Fruit fly (Drosophila melanogaster): ENCODE results near the gene Act79B.

Gene Act79B

DNA sequence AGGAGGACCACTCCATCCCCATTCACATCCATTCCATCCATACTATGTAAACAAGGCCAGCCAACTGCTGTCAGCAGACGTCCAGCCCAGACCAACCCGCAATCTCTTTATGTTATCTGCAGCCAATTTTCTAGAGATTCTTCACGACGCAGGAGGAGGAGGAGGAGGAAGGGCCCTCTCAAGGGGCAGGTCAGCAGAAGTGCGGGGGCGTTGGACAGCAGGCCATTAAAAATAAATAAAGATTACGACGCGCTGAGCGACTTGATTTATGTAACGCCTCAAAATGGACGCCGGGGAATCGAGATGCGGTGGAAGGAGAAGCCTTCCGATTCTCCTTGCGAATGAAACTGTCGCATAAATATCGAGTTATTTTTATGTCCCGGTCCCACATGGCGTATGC lies 5.2 kb upstream of the Act79B start:
- TF ChIP-seq psq (optimal IDR thresholded peaks at IDR 0.05) (no peak), pan (optimal IDR thresholded peaks at IDR 0.05) (no peak), Dll (optimal IDR thresholded peaks at IDR 0.05) (no peak), EcR (GFP tag; optimal IDR thresholded peaks at IDR 0.05) (no peak), usp (GFP tag; optimal IDR thresholded peaks at IDR 0.05) (no peak), CG8478 (optimal IDR thresholded peaks at IDR 0.05) (no peak)

DNA sequence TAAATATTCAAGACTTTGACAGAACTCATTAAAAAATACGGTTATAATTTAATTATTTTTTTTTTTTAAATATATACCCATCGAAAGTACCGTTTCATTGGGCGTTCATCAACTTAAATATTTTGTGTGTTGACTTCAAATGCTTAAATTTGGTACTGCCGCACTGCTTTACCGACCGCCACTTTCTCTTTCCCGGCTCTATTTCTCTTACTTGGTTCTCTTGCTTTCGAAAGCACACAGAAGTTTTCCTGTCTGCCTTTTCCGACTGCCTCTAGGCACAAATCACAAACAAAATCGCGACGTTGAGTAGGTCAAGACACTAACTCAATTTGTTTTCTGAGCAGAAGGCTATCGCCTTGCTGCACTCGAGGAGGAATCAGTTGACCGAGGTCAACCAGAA lies 9.0 kb downstream of the Act79B start:
- TF ChIP-seq Dll (optimal IDR thresholded peaks at IDR 0.05) (no peak), usp (GFP tag; optimal IDR thresholded peaks at IDR 0.05) (no peak), CG8478 (optimal IDR thresholded peaks at IDR 0.05) (no peak), EcR (GFP tag; optimal IDR thresholded peaks at IDR 0.05) (no peak)

DNA sequence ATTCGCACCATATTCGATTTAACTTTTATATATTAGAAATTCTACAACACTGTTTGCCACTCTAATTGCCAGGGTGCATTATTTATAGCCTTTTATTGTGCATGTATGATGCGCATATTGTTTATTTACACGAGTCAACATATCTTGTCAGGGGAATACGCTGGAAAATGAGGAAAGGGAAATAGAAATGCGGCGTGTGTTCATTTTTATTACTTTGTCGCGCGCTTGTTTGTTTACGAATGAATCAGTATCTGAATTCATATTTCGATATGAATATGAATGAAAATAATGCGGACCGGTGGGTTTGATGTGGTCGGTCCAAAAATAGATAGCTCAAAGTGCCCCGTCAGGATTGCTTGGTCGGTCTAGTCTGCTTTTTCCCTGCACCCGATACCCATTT lies 21.1 kb downstream of the Act79B start:
- TF ChIP-seq EcR (GFP tag; optimal IDR thresholded peaks at IDR 0.05) = no peak
- no peak for TF ChIP-seq usp (GFP tag; optimal IDR thresholded peaks at IDR 0.05)
- no peak for TF ChIP-seq pan (optimal IDR thresholded peaks at IDR 0.05)
- no peak for TF ChIP-seq CG8478 (optimal IDR thresholded peaks at IDR 0.05)
- TF ChIP-seq Dll (optimal IDR thresholded peaks at IDR 0.05) = no peak

DNA sequence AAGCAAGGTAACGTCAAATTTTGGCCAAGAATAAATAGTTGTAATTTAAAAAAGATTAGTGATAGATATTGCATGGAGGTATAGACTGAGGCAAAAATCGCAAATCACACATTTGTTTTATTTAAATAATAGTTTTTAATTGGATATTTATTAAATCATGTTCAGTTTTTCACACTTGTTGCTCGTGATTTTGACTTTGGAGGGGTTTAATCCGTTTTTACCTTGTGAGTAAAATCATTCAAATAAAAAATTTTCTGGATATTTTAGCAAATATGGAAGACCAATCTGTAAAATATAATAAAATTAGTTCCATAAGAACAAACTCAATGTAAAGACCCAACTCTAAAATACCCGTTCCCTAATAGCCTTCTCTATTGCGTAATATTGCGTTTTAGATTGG lies 43.2 kb downstream of the Act79B start, which contains the start of gene CG7140:
Gene CG7140 (minus strand): TSS at position 101 of the 400 bp plus-strand sequence.
- no peak for TF ChIP-seq usp (GFP tag; optimal IDR thresholded peaks at IDR 0.05)
- no peak for TF ChIP-seq pan (optimal IDR thresholded peaks at IDR 0.05)
- no peak for TF ChIP-seq EcR (GFP tag; optimal IDR thresholded peaks at IDR 0.05)
- TF ChIP-seq psq (optimal IDR thresholded peaks at IDR 0.05) = no peak
- no peak for TF ChIP-seq Dll (optimal IDR thresholded peaks at IDR 0.05)
- no peak for TF ChIP-seq CG8478 (optimal IDR thresholded peaks at IDR 0.05)

DNA sequence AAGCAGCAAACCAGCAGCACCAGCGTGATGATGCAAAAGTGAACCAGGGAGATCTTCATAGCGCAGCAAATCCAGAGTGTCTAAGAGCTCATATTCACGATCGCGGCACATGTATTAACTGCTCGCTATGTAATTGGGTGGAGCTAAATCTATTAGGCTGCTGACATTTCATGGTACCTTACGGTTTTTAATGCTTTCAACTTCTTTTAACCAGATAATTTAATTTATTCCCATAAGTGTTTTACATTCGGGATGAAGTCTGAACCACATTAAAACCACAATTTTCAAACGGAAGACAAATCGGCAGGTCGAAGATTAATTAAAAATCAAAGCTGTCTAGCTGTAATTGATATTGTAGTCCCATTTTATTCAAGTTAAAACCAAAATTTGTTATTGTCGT lies 44.7 kb downstream of the Act79B start, which contains the start of gene CG43392:
Gene CG43392 (minus strand): TSS at position 101 of the 400 bp plus-strand sequence.
- no peak for TF ChIP-seq usp (GFP tag; optimal IDR thresholded peaks at IDR 0.05)
- no peak for TF ChIP-seq CG8478 (optimal IDR thresholded peaks at IDR 0.05)
- TF ChIP-seq EcR (GFP tag; optimal IDR thresholded peaks at IDR 0.05) = no peak
- no peak for TF ChIP-seq Dll (optimal IDR thresholded peaks at IDR 0.05)

DNA sequence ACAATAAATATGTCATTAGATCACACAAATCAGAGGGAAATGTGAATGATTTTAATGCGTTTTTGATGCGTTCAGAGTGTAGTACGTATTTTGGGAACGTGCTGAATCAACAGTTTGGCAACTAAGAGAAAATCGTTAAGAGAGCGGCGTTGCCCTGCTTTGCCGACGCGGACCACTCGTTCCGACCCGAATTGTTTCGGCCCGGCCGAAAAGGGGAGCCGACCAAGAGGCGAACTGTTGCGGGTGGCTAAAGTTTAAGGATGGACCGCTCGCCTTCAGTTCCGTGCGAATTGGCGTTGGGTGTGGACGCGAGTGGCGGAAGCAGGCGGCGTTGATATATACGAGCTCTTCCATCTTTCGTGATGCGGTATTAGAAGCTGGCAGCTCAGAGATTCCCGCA lies 49.7 kb downstream of the Act79B start, which contains the start of gene Oct-TyrR:
Gene Oct-TyrR (plus strand): TSS at position 287 of the 400 bp plus-strand sequence.
- TF ChIP-seq usp (GFP tag; optimal IDR thresholded peaks at IDR 0.05) = no peak
- TF ChIP-seq EcR (GFP tag; optimal IDR thresholded peaks at IDR 0.05) = no peak
- TF ChIP-seq CG8478 (optimal IDR thresholded peaks at IDR 0.05) = no peak
- no peak for TF ChIP-seq pan (optimal IDR thresholded peaks at IDR 0.05)
- TF ChIP-seq psq (optimal IDR thresholded peaks at IDR 0.05) = no peak
- TF ChIP-seq Dll (optimal IDR thresholded peaks at IDR 0.05) = no peak

Measured in whole organism.